Fruit fly (Drosophila melanogaster): ENCODE measurements around the gene CG2972.

DNA sequence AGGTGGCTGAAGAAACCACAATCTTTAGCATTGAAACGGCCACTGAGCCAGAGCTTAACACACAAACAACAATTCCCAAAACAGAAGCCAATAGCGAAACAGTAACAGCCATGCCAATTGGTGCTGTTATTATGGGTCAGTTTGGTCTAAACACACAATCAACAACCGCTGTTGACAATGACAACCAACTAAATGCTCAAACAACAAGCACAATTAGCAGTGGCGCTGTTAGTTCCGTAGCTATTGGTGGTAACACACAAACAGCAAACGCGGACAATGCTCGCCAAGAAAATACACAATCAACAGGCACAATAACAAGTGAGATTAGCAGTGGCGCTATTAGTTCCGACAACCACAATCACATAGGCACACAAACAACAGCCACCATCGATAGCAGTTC is 39.1 kb upstream of the CG2972 start:
- no peak for TF ChIP-seq psq (GFP tag; optimal IDR thresholded peaks at IDR 0.05)
- TF ChIP-seq Vsx2 (GFP tag; optimal IDR thresholded peaks at IDR 0.05; ENCODE audit: partially characterized antibody) = no peak
- no peak for TF ChIP-seq lola (GFP tag; optimal IDR thresholded peaks at IDR 0.05)
- TF ChIP-seq fru (GFP tag; optimal IDR thresholded peaks at IDR 0.05) = no peak
- no peak for TF ChIP-seq Hr83 (GFP tag; optimal IDR thresholded peaks at IDR 0.05; ENCODE audit: poor library complexity, severe bottlenecking)
- TF ChIP-seq OdsH (GFP tag; optimal IDR thresholded peaks at IDR 0.05) = no peak
- TF ChIP-seq Hr78 (GFP tag; optimal IDR thresholded peaks at IDR 0.05) = no peak
- TF ChIP-seq ey (GFP tag; optimal IDR thresholded peaks at IDR 0.05) = no peak
- TF ChIP-seq sv (GFP tag; optimal IDR thresholded peaks at IDR 0.05) = no peak
- TF ChIP-seq rgr (GFP tag; optimal IDR thresholded peaks at IDR 0.05) = no peak
- no peak for TF ChIP-seq HLH106 (tag; optimal IDR thresholded peaks at IDR 0.05)
